Fruit fly (Drosophila melanogaster) whole organism, pupa: Measurements from ENCODE around the gene Gr61a.

ENCODE experiments used
- CG10348 ChIP-seq: fragments of 200-800 bp; sonication (Bioruptor generic); IDR thresholded peaks from 2 replicates; pipeline ENCODE4 v1.3.6; 2022; ENCODE audit warnings: missing biosample characterization, missing genetic modification characterization
- CG12605 ChIP-seq: fragments of 200-800 bp; sonication (Bioruptor generic); IDR thresholded peaks from 2 replicates; pipeline ENCODE4 v1.3.6; 2022; ENCODE audit warnings: missing biosample characterization, missing genetic modification characterization
- CG13204 ChIP-seq: fragments of 200-800 bp; sonication (Bioruptor generic); optimal IDR thresholded peaks from 2 replicates; lab custom pipeline; 2018; ENCODE audit warnings: missing biosample characterization, mild to moderate bottlenecking, missing genetic modification characterization, moderate library complexity
- CG14655 ChIP-seq: fragments of 200-800 bp; sonication (Bioruptor generic); optimal IDR thresholded peaks from 3 replicates; lab custom pipeline; 2017; ENCODE audit warnings: mild to moderate bottlenecking, missing biosample characterization, missing genetic modification reagents, missing genetic modification characterization
- CG15710 ChIP-seq: fragments of 200-800 bp; sonication (Bioruptor generic); optimal IDR thresholded peaks from 2 replicates; lab custom pipeline; 2018; ENCODE audit warnings: missing biosample characterization, mild to moderate bottlenecking, missing genetic modification characterization, moderate library complexity
- CG17806 ChIP-seq: fragments of 200-800 bp; sonication (Bioruptor generic); optimal IDR thresholded peaks from 2 replicates; lab custom pipeline; 2018; ENCODE audit warnings: missing biosample characterization, mild to moderate bottlenecking, missing genetic modification characterization, moderate library complexity
- CG32121 ChIP-seq: fragments of 200-800 bp; sonication (Bioruptor generic); IDR thresholded peaks from 2 replicates; pipeline ENCODE4 v1.3.6; 2022; ENCODE audit warnings: missing biosample characterization, missing genetic modification characterization
- CG34367 ChIP-seq: fragments of 200-800 bp; sonication (Bioruptor generic); optimal IDR thresholded peaks from 2 replicates; lab custom pipeline; 2018; ENCODE audit warnings: missing biosample characterization, mild to moderate bottlenecking, missing genetic modification characterization
- CG4496 ChIP-seq: fragments of 200-800 bp; sonication (Bioruptor generic); IDR thresholded peaks from 3 replicates; pipeline ENCODE4 v1.3.6; 2022; ENCODE audit warnings: missing biosample characterization, missing genetic modification characterization
- CG8159 ChIP-seq: fragments of 200-800 bp; sonication (Bioruptor generic); optimal IDR thresholded peaks from 3 replicates; lab custom pipeline; 2018; ENCODE audit warnings: missing biosample characterization, mild to moderate bottlenecking, missing genetic modification characterization, moderate library complexity
- CG8301 ChIP-seq: fragments of 200-800 bp; sonication (Bioruptor generic); optimal IDR thresholded peaks from 2 replicates; lab custom pipeline; 2018; ENCODE audit warnings: missing biosample characterization, mild to moderate bottlenecking, missing genetic modification characterization
- CG9948 ChIP-seq: fragments of 200-800 bp; sonication (Bioruptor generic); optimal IDR thresholded peaks from 2 replicates; lab custom pipeline; 2018; ENCODE audit warnings: missing biosample characterization, mild to moderate bottlenecking, missing genetic modification characterization, moderate library complexity
- D1 ChIP-seq: fragments of 200-800 bp; sonication (Bioruptor generic); optimal IDR thresholded peaks from 2 replicates; lab custom pipeline; 2018; ENCODE audit warnings: missing biosample characterization, mild to moderate bottlenecking, missing genetic modification characterization, moderate library complexity
- EcR ChIP-seq: fragments of 200-800 bp; sonication (Bioruptor generic); optimal IDR thresholded peaks from 3 replicates; lab custom pipeline; 2019; ENCODE audit warnings: missing biosample characterization, missing genetic modification characterization, mild to moderate bottlenecking, moderate library complexity, missing genetic modification reagents
- Ets98B ChIP-seq: fragments of 200-800 bp; sonication (Bioruptor generic); IDR thresholded peaks from 2 replicates; pipeline ENCODE4 v1.3.6; 2022; ENCODE audit warnings: missing biosample characterization, missing genetic modification characterization
- Pif1A ChIP-seq: fragments of 200-800 bp; sonication (Bioruptor generic); optimal IDR thresholded peaks from 3 replicates; lab custom pipeline; 2016; ENCODE audit warnings: missing biosample characterization, missing genetic modification characterization
- Pif1B ChIP-seq: fragments of 200-800 bp; sonication (Bioruptor generic); optimal IDR thresholded peaks from 3 replicates; lab custom pipeline; 2016; ENCODE audit warnings: missing biosample characterization, missing genetic modification characterization
- Snoo ChIP-seq: fragments of 200-800 bp; sonication (Bioruptor generic); optimal IDR thresholded peaks from 3 replicates; lab custom pipeline; 2017; ENCODE audit warnings: missing biosample characterization, mild to moderate bottlenecking, missing genetic modification characterization, inconsistent platforms
- fd96Ca ChIP-seq: fragments of 200-800 bp; sonication (Bioruptor generic); IDR thresholded peaks from 3 replicates; pipeline ENCODE4 v1.3.6; 2022; ENCODE audit warnings: missing biosample characterization, missing genetic modification characterization
- gl ChIP-seq: fragments of 200-800 bp; sonication (Bioruptor generic); optimal IDR thresholded peaks from 2 replicates; lab custom pipeline; 2018; ENCODE audit warnings: missing biosample characterization, mild to moderate bottlenecking, missing genetic modification characterization
- rn ChIP-seq: fragments of 200-800 bp; sonication (Bioruptor generic); IDR thresholded peaks from 2 replicates; pipeline ENCODE4 v1.3.6; 2022; ENCODE audit warnings: missing biosample characterization, missing genetic modification characterization

Gene Gr61a

dm6 chr3L:832897-833857 lies 8.1 kb upstream of the Gr61a start, which contains the start of gene Sf3b3:
TSS of gene Sf3b3 (minus strand) at chr3L:833385.
- no peak for TF ChIP-seq Snoo (tag; lab: Kevin White, UChicago)
- TF ChIP-seq Ets98B (GFP tag; lab: Robert Waterston, UW), result peak; percentile 8; the same call in 1 of the 2 replicates
- TF ChIP-seq EcR, result no peak
- 0 out of 2 replicates have a peak, but pooled peaks have one; percentile 16 for TF ChIP-seq CG32121
- no peak for TF ChIP-seq CG8301 (tag; lab: Kevin White, UChicago)
- TF ChIP-seq rn (GFP tag; lab: Robert Waterston, UW), result no peak
- TF ChIP-seq gl, result peak; percentile 10
- peak; percentile 6 for TF ChIP-seq CG9948 (tag; lab: Kevin White, UChicago)
- peak; percentile 6 for TF ChIP-seq CG17806 (tag; lab: Kevin White, UChicago)
- no peak for TF ChIP-seq CG34367
- no peak for TF ChIP-seq Pif1B (GFP tag; lab: Kevin White, UChicago)
- TF ChIP-seq Pif1A (GFP tag; lab: Kevin White, UChicago), result no peak
- TF ChIP-seq CG10348, result no peak
- TF ChIP-seq D1 (tag; lab: Kevin White, UChicago), result no peak
- TF ChIP-seq CG13204, result no peak
- no peak for TF ChIP-seq CG14655 (GFP tag; lab: Kevin White, UChicago)
- TF ChIP-seq CG8159, result no peak
- TF ChIP-seq CG15710 (tag; lab: Kevin White, UChicago), result peak; percentile 12
- TF ChIP-seq CG12605 (GFP tag; lab: Robert Waterston, UW), result peak; percentile 24; the same call in 1 of the 2 replicates
- peak; percentile 33; the same call in 1 of the 3 replicates for TF ChIP-seq CG4496 (GFP tag; lab: Robert Waterston, UW)
- peak; percentile 17; the same call in 1 of the 3 replicates for TF ChIP-seq fd96Ca (GFP tag; lab: Robert Waterston, UW)
- TF ChIP-seq, all 21 proteins: peak for 9

dm6 chr3L:833878-834277 lies 7.4 kb upstream of the Gr61a start, which contains the start of gene CG42553:
TSS of gene CG42553 (plus strand) at chr3L:834093.
- TF ChIP-seq CG10348 (no peak), fd96Ca (GFP tag; lab: Robert Waterston, UW) (no peak), CG14655 (GFP tag; lab: Kevin White, UChicago) (no peak), rn (GFP tag; lab: Robert Waterston, UW) (no peak), CG13204 (no peak), gl (no peak), CG34367 (no peak), CG12605 (GFP tag; lab: Robert Waterston, UW) (no peak), D1 (tag; lab: Kevin White, UChicago) (no peak), CG9948 (tag; lab: Kevin White, UChicago) (no peak), CG17806 (tag; lab: Kevin White, UChicago) (no peak), CG15710 (tag; lab: Kevin White, UChicago) (no peak), Ets98B (GFP tag; lab: Robert Waterston, UW) (no peak)

dm6 chr3L:835455-836034 lies 5.7 kb upstream of the Gr61a start, which contains the start of gene CG42554:
TSS of gene CG42554 (plus strand) at chr3L:835683.
- TF ChIP-seq Pif1A (GFP tag; lab: Kevin White, UChicago) (no peak), fd96Ca (GFP tag; lab: Robert Waterston, UW) (no peak), CG17806 (tag; lab: Kevin White, UChicago) (no peak), CG13204 (no peak), CG10348 (no peak), CG4496 (GFP tag; lab: Robert Waterston, UW) (no peak), CG8301 (tag; lab: Kevin White, UChicago) (no peak), Pif1B (GFP tag; lab: Kevin White, UChicago) (no peak), CG34367 (no peak), Snoo (tag; lab: Kevin White, UChicago) (no peak), D1 (tag; lab: Kevin White, UChicago) (no peak), CG32121 (no peak), CG14655 (GFP tag; lab: Kevin White, UChicago) (no peak), rn (GFP tag; lab: Robert Waterston, UW) (no peak), CG12605 (GFP tag; lab: Robert Waterston, UW) (no peak)

- TF ChIP-seq EcR, result peak; percentile 74
- peak; percentile 80 for TF ChIP-seq CG9948 (tag; lab: Kevin White, UChicago)
- peak; percentile 87 for TF ChIP-seq CG8159
- peak; percentile 45; the same call in 1 of the 2 replicates for TF ChIP-seq CG12605 (GFP tag; lab: Robert Waterston, UW)
- TF ChIP-seq CG8301 (tag; lab: Kevin White, UChicago), result peak; percentile 80
- TF ChIP-seq Ets98B (GFP tag; lab: Robert Waterston, UW), result peak; percentile 88
- TF ChIP-seq gl, result peak; percentile 50
- no peak for TF ChIP-seq CG14655 (GFP tag; lab: Kevin White, UChicago)
- peak; percentile 85 for TF ChIP-seq CG17806 (tag; lab: Kevin White, UChicago)
- TF ChIP-seq rn (GFP tag; lab: Robert Waterston, UW), result peak; percentile 72; the same call in 1 of the 2 replicates
- peak; percentile 83 for TF ChIP-seq CG32121
- peak; percentile 75 for TF ChIP-seq Snoo (tag; lab: Kevin White, UChicago)
- no peak for TF ChIP-seq CG13204
- TF ChIP-seq Pif1B (GFP tag; lab: Kevin White, UChicago), result no peak
- TF ChIP-seq D1 (tag; lab: Kevin White, UChicago), result no peak
- TF ChIP-seq CG4496 (GFP tag; lab: Robert Waterston, UW), result peak; percentile 86
- TF ChIP-seq CG10348, result 0 out of 2 replicates have a peak, but pooled peaks have one; percentile 48
- peak; percentile 81 for TF ChIP-seq CG34367
- peak; percentile 87 for TF ChIP-seq fd96Ca (GFP tag; lab: Robert Waterston, UW)
- peak; percentile 87 for TF ChIP-seq CG15710 (tag; lab: Kevin White, UChicago)
- TF ChIP-seq Pif1A (GFP tag; lab: Kevin White, UChicago), result no peak
Measured at dm6 chr3L:837552-838187, 3.6 kb upstream of the Gr61a start, which contains the start of the genes CG13901 and CG13887. TSS of gene CG13901 (minus strand) at chr3L:837821. TSS of gene CG13887 (plus strand) at chr3L:837861.
